Fruit fly (Drosophila melanogaster) whole organism, embryonic: ENCODE measurements around the gene eco.

Experiments
- Abd-B ChIP-seq: fragments of 200-800 bp; sonication (Bioruptor generic); optimal IDR thresholded peaks from 2 replicates; lab custom pipeline; 2018; ENCODE audit warnings: missing biosample characterization, mild to moderate bottlenecking, missing genetic modification characterization, moderate library complexity
- Antp ChIP-seq: fragments of 200-800 bp; sonication (Bioruptor generic); optimal IDR thresholded peaks from 3 replicates; lab custom pipeline; 2016; ENCODE audit warnings: missing biosample characterization, missing genetic modification characterization
- Atf3 ChIP-seq: fragments of 200-800 bp; sonication (Bioruptor generic); optimal IDR thresholded peaks from 3 replicates; lab custom pipeline; 2016; ENCODE audit warnings: missing biosample characterization, missing genetic modification characterization
- Awh ChIP-seq: fragments of 200-800 bp; sonication (Bioruptor generic); IDR thresholded peaks from 2 replicates; pipeline ENCODE4, ENCODE4 v1.3.6; 2022; ENCODE audit warnings: missing biosample characterization, missing genetic modification characterization
- CG12104 ChIP-seq: fragments of 200-800 bp; sonication (Bioruptor generic); optimal IDR thresholded peaks from 3 replicates; lab custom pipeline; 2016; ENCODE audit warnings: missing biosample characterization, missing genetic modification characterization
- CG13287 ChIP-seq: fragments of 200-800 bp; sonication (Bioruptor generic); IDR thresholded peaks from 2 replicates; pipeline ENCODE4 v1.3.6; 2022; ENCODE audit warnings: missing biosample characterization, missing genetic modification characterization; ENCODE audit not compliant: partially characterized antibody
- CG13424 ChIP-seq: fragments of 200-800 bp; sonication (Bioruptor generic); optimal IDR thresholded peaks from 2 replicates; lab custom pipeline; 2019; ENCODE audit warnings: missing biosample characterization, mild to moderate bottlenecking, missing genetic modification characterization, moderate library complexity
- CG1529 ChIP-seq: fragments of 200-800 bp; sonication (Bioruptor generic); optimal IDR thresholded peaks from 3 replicates; lab custom pipeline; 2018; ENCODE audit warnings: missing biosample characterization, missing genetic modification characterization
- CG15514 ChIP-seq: fragments of 200-800 bp; sonication (Bioruptor generic); optimal IDR thresholded peaks from 3 replicates; lab custom pipeline; 2017; ENCODE audit warnings: missing biosample characterization, missing genetic modification characterization, mild to moderate bottlenecking, moderate library complexity, missing genetic modification reagents
- CG15696 ChIP-seq: fragments of 200-800 bp; sonication (Bioruptor generic); optimal IDR thresholded peaks from 2 replicates; lab custom pipeline; 2019; ENCODE audit warnings: missing biosample characterization, mild to moderate bottlenecking, missing genetic modification characterization, moderate library complexity
- CG1647 ChIP-seq: fragments of 200-800 bp; sonication (Bioruptor generic); optimal IDR thresholded peaks from 3 replicates; lab custom pipeline; 2016; ENCODE audit warnings: missing biosample characterization, missing genetic modification characterization
- CG1832 ChIP-seq: fragments of 200-800 bp; sonication (Bioruptor generic); optimal IDR thresholded peaks from 2 replicates; lab custom pipeline; 2017; ENCODE audit warnings: missing biosample characterization, mild to moderate bottlenecking, missing genetic modification characterization, inconsistent platforms
- CG30020 ChIP-seq: fragments of 200-800 bp; optimal IDR thresholded peaks from 2 replicates; lab custom pipeline; 2019; ENCODE audit warnings: missing biosample characterization, mild to moderate bottlenecking, missing genetic modification characterization, moderate library complexity
- CG33213 ChIP-seq: fragments of 200-800 bp; sonication (Bioruptor generic); optimal IDR thresholded peaks from 3 replicates; lab custom pipeline; 2016; ENCODE audit warnings: missing biosample characterization, missing genetic modification characterization
- CG34422 ChIP-seq: fragments of 200-800 bp; sonication (Bioruptor generic); IDR thresholded peaks from 3 replicates; pipeline ENCODE4 v1.3.6; 2022; ENCODE audit warnings: missing biosample characterization, missing genetic modification characterization
- CG4282 ChIP-seq: fragments of 200-800 bp; sonication (Bioruptor generic); optimal IDR thresholded peaks from 2 replicates; lab custom pipeline; 2016; ENCODE audit warnings: missing biosample characterization, missing genetic modification characterization
- CG6765 ChIP-seq: fragments of 200-800 bp; sonication (Bioruptor generic); optimal IDR thresholded peaks from 3 replicates; lab custom pipeline; 2017; ENCODE audit warnings: missing biosample characterization, mild to moderate bottlenecking, missing genetic modification characterization
- CG8089 ChIP-seq: fragments of 200-800 bp; sonication (Bioruptor generic); optimal IDR thresholded peaks from 3 replicates; lab custom pipeline; 2016; ENCODE audit warnings: missing biosample characterization, missing genetic modification characterization
- Chrac-16 ChIP-seq: fragments of 200-800 bp; sonication (Bioruptor generic); optimal IDR thresholded peaks from 3 replicates; lab custom pipeline; 2016; ENCODE audit warnings: missing biosample characterization, missing genetic modification characterization
- CoRest ChIP-seq: fragments of 200-800 bp; sonication (Bioruptor generic); optimal IDR thresholded peaks from 3 replicates; lab custom pipeline; 2018; ENCODE audit warnings: missing biosample characterization, mild to moderate bottlenecking, missing genetic modification characterization, moderate library complexity
- Deaf1 ChIP-seq: fragments of 200-800 bp; optimal IDR thresholded peaks from 3 replicates; lab custom pipeline; 2019; ENCODE audit warnings: missing biosample characterization, mild to moderate bottlenecking, missing genetic modification characterization, moderate library complexity
- Dll ChIP-seq: fragments of 200-800 bp; sonication (Bioruptor generic); IDR thresholded peaks from 4 replicates; pipeline ENCODE4 v1.3.6; 2022; ENCODE audit warnings: missing biosample characterization, missing genetic modification characterization; ENCODE audit not compliant: partially characterized antibody
- H15 ChIP-seq: fragments of 200-800 bp; sonication (Bioruptor generic); IDR thresholded peaks from 3 replicates; pipeline ENCODE4 v1.3.6; 2022; ENCODE audit warnings: missing biosample characterization, missing genetic modification characterization
- Nf-YC ChIP-seq: fragments of 200-800 bp; optimal IDR thresholded peaks from 3 replicates; lab custom pipeline; 2019; ENCODE audit warnings: missing biosample characterization, mild to moderate bottlenecking, missing genetic modification characterization, moderate library complexity
- PHDP ChIP-seq: fragments of 200-800 bp; sonication (Bioruptor generic); optimal IDR thresholded peaks from 3 replicates; lab custom pipeline; 2018; ENCODE audit warnings: missing biosample characterization, mild to moderate bottlenecking, missing genetic modification characterization, moderate library complexity
- Side ChIP-seq: fragments of 200-800 bp; sonication (Bioruptor generic); optimal IDR thresholded peaks from 2 replicates; lab custom pipeline; 2016; ENCODE audit warnings: missing biosample characterization, missing genetic modification characterization
- Vsx1 ChIP-seq: fragments of 200-800 bp; sonication (Bioruptor generic); optimal IDR thresholded peaks from 2 replicates; lab custom pipeline; 2017; ENCODE audit warnings: missing biosample characterization, mild to moderate bottlenecking, missing genetic modification characterization, missing genetic modification reagents
- ap ChIP-seq: fragments of 200-800 bp; sonication (Bioruptor generic); IDR thresholded peaks from 2 replicates; pipeline ENCODE4 v1.3.6; 2022; ENCODE audit warnings: missing biosample characterization, missing genetic modification characterization
- cg ChIP-seq: fragments of 200-800 bp; sonication (Bioruptor generic); optimal IDR thresholded peaks from 3 replicates; lab custom pipeline; 2019; ENCODE audit warnings: missing biosample characterization, mild to moderate bottlenecking, missing genetic modification characterization, moderate library complexity
- chinmo ChIP-seq: fragments of 200-800 bp; sonication (Bioruptor generic); IDR thresholded peaks from 4 replicates; pipeline ENCODE4 v1.3.6; 2022; ENCODE audit warnings: missing biosample characterization, missing genetic modification characterization; ENCODE audit not compliant: partially characterized antibody
- chm ChIP-seq: fragments of 200-800 bp; sonication (Bioruptor generic); IDR thresholded peaks from 2 replicates; pipeline ENCODE4 v1.3.6; 2022; ENCODE audit warnings: missing biosample characterization, missing genetic modification characterization
- crc ChIP-seq: fragments of 200-800 bp; sonication (Bioruptor generic); optimal IDR thresholded peaks from 2 replicates; lab custom pipeline; 2016; ENCODE audit warnings: missing biosample characterization, missing genetic modification characterization
- dysf ChIP-seq: fragments of 200-800 bp; sonication (Bioruptor generic); IDR thresholded peaks from 3 replicates; pipeline ENCODE4 v1.3.6; 2022; ENCODE audit warnings: missing biosample characterization, missing genetic modification characterization
- emc ChIP-seq: fragments of 200-800 bp; sonication (Bioruptor generic); optimal IDR thresholded peaks from 2 replicates; lab custom pipeline; 2016; ENCODE audit warnings: missing biosample characterization, missing genetic modification characterization
- exex ChIP-seq: fragments of 200-800 bp; sonication (Bioruptor generic); optimal IDR thresholded peaks from 4 replicates; lab custom pipeline; 2018; ENCODE audit warnings: missing biosample characterization, mild to moderate bottlenecking, missing genetic modification characterization, moderate library complexity
- gt ChIP-seq: fragments of 200-800 bp; sonication (Bioruptor generic); IDR thresholded peaks from 2 replicates; pipeline ENCODE4 v1.3.6; 2022; ENCODE audit warnings: missing biosample characterization, missing genetic modification characterization
- insv ChIP-seq, 2 experiments: fragments of 200-800 bp; sonication (Bioruptor generic); optimal IDR thresholded peaks; 3 replicates each; lab custom pipeline; 2016 to 2018; ENCODE audit warnings: missing biosample characterization in 2 of 2, missing genetic modification characterization in 2 of 2
- kni ChIP-seq: fragments of 200-800 bp; sonication (Bioruptor generic); optimal IDR thresholded peaks from 3 replicates; lab custom pipeline; 2017; ENCODE audit warnings: mild to moderate bottlenecking, missing biosample characterization, missing genetic modification reagents, missing genetic modification characterization
- lilli ChIP-seq: fragments of 200-800 bp; sonication (Bioruptor generic); optimal IDR thresholded peaks from 3 replicates; lab custom pipeline; 2016; ENCODE audit warnings: missing biosample characterization, missing genetic modification characterization
- phol ChIP-seq: fragments of 200-800 bp; sonication (Bioruptor generic); optimal IDR thresholded peaks from 3 replicates; lab custom pipeline; 2018; ENCODE audit warnings: missing biosample characterization, mild to moderate bottlenecking, missing genetic modification characterization, moderate library complexity
- prd ChIP-seq, 3 experiments: fragments of >200 bp in 2 of 3; fragments of 200-800 bp in 1 of 3; sonication (Bioruptor generic) in 1 of 3; optimal IDR thresholded peaks in 2 of 3; IDR thresholded peaks in 1 of 3; 2 replicates in 2 of 3; 3 replicates in 1 of 3; pipeline versions ENCODE4 v1.3.6 to Lab custom; 2017 to 2022; ENCODE audit warnings: missing biosample characterization in 1 of 3, missing genetic modification characterization in 1 of 3
- pum ChIP-seq: fragments of 200-800 bp; sonication (Bioruptor generic); optimal IDR thresholded peaks from 2 replicates; lab custom pipeline; 2016; ENCODE audit warnings: missing biosample characterization, missing genetic modification characterization
- seq ChIP-seq: fragments of 200-800 bp; sonication (Bioruptor generic); IDR thresholded peaks from 2 replicates; pipeline ENCODE4 v1.3.6; 2022; ENCODE audit warnings: missing biosample characterization, missing genetic modification characterization
- sisA ChIP-seq: fragments of 200-800 bp; sonication (Bioruptor generic); IDR thresholded peaks from 2 replicates; pipeline ENCODE4 v1.3.6; 2022; ENCODE audit warnings: missing biosample characterization, missing genetic modification characterization
- sna ChIP-seq: fragments of 200-800 bp; sonication (Bioruptor generic); IDR thresholded peaks from 2 replicates; pipeline ENCODE4 v1.3.6; 2022; ENCODE audit warnings: missing biosample characterization, missing genetic modification characterization; ENCODE audit not compliant: partially characterized antibody
- sqz ChIP-seq: fragments of 200-800 bp; sonication (Bioruptor generic); optimal IDR thresholded peaks from 3 replicates; lab custom pipeline; 2018; ENCODE audit warnings: missing biosample characterization, mild to moderate bottlenecking, missing genetic modification characterization
- tgo ChIP-seq: fragments of 200-800 bp; sonication (Bioruptor generic); IDR thresholded peaks from 3 replicates; pipeline ENCODE4 v1.3.6; 2022; ENCODE audit warnings: missing biosample characterization, missing genetic modification characterization
- twi ChIP-seq: fragments of 200-800 bp; optimal IDR thresholded peaks from 2 replicates; lab custom pipeline; 2019; ENCODE audit warnings: missing biosample characterization, mild to moderate bottlenecking, missing genetic modification characterization, moderate library complexity
- wor ChIP-seq: fragments of 200-800 bp; sonication (Bioruptor generic); IDR thresholded peaks from 2 replicates; pipeline ENCODE4 v1.3.6; 2022; ENCODE audit warnings: missing biosample characterization, missing genetic modification characterization

The eco gene

dm6 chr3L:7370231-7370882 is 31.2 kb upstream of the eco start (continued):
- peak; percentile 71 for TF ChIP-seq twi (tag; lab: Kevin White, UChicago)
- no peak for TF ChIP-seq lilli (GFP tag; lab: Kevin White, UChicago)
- peak; percentile 31 for TF ChIP-seq sqz (GFP tag; lab: Kevin White, UChicago)
- TF ChIP-seq gt, result no peak
- TF ChIP-seq Vsx1, result no peak
- TF ChIP-seq PHDP (tag; lab: Kevin White, UChicago), result no peak
- TF ChIP-seq Deaf1, result peak; percentile 29
- peak; percentile 99 for TF ChIP-seq cg (GFP tag; lab: Kevin White, UChicago)
- TF ChIP-seq Dll (GFP tag; lab: Robert Waterston, UW), result 0 out of 4 replicates have a peak, but pooled peaks have one; percentile 21
- peak in 1 of 2 experiments; percentile 11 for TF ChIP-seq insv (GFP tag; optimal IDR thresholded peaks at IDR 0.05; lab: Kevin White, UChicago)
- TF ChIP-seq CG4282 (GFP tag; lab: Kevin White, UChicago), result no peak
- TF ChIP-seq CG13424 (tag; lab: Kevin White, UChicago), result no peak
- no peak for TF ChIP-seq sna (GFP tag; lab: Robert Waterston, UW)
- TF ChIP-seq Antp (GFP tag; lab: Kevin White, UChicago), result no peak
- no peak for TF ChIP-seq CG12104 (GFP tag; lab: Kevin White, UChicago)
- no peak for TF ChIP-seq CG1529 (GFP tag; lab: Kevin White, UChicago)
- TF ChIP-seq tgo, result no peak
- peak; percentile 42 for TF ChIP-seq CG15514 (GFP tag; lab: Kevin White, UChicago)
- peak; percentile 87 for TF ChIP-seq chinmo
- TF ChIP-seq Nf-YC (tag; lab: Kevin White, UChicago), result peak; percentile 26
- TF ChIP-seq ap, result no peak
- TF ChIP-seq kni (GFP tag; lab: Kevin White, UChicago), result peak; percentile 44
- no peak for TF ChIP-seq CG8089 (GFP tag; lab: Kevin White, UChicago)
- no peak for TF ChIP-seq Side (GFP tag; lab: Kevin White, UChicago)
- no peak for TF ChIP-seq CG1647 (GFP tag; lab: Kevin White, UChicago)
- TF ChIP-seq dysf (GFP tag; lab: Robert Waterston, UW), result no peak
- no peak for TF ChIP-seq Abd-B (GFP tag; lab: Kevin White, UChicago)
- TF ChIP-seq pum (GFP tag; lab: Kevin White, UChicago), result no peak
- TF ChIP-seq CG13287 (GFP tag; lab: Robert Waterston, UW), result peak; percentile 21; the same call in 1 of the 2 replicates
- no peak for TF ChIP-seq sisA (GFP tag; lab: Robert Waterston, UW)
- no peak for TF ChIP-seq Chrac-16 (GFP tag; lab: Kevin White, UChicago)
- no peak for TF ChIP-seq prd (optimal IDR thresholded peaks at IDR 0.05; lab: Kevin White, UChicago)
- TF ChIP-seq prd (GFP tag; IDR thresholded peaks at IDR 0.05; lab: Robert Waterston, UW), result no peak
- no peak for TF ChIP-seq CG33213 (GFP tag; lab: Kevin White, UChicago)
- TF ChIP-seq chm (GFP tag; lab: Robert Waterston, UW), result no peak
- TF ChIP-seq CG30020 (tag; lab: Kevin White, UChicago), result no peak
- TF ChIP-seq seq (GFP tag; lab: Robert Waterston, UW), result no peak
- TF ChIP-seq H15 (GFP tag; lab: Robert Waterston, UW), result no peak
- TF ChIP-seq emc (GFP tag; lab: Kevin White, UChicago), result no peak
- TF ChIP-seq phol (tag; lab: Kevin White, UChicago), result peak; percentile 58
- TF ChIP-seq wor (GFP tag; lab: Robert Waterston, UW), result no peak
- TF ChIP-seq exex (tag; lab: Kevin White, UChicago), result peak; percentile 5
- no peak for TF ChIP-seq CG6765
- TF ChIP-seq crc (GFP tag; lab: Kevin White, UChicago), result no peak
- TF ChIP-seq Atf3, result no peak
- peak; percentile 58 for TF ChIP-seq CG1832 (GFP tag; lab: Kevin White, UChicago)
- TF ChIP-seq CoRest (tag; lab: Kevin White, UChicago), result no peak
- peak; percentile 24 for TF ChIP-seq CG15696 (tag; lab: Kevin White, UChicago)
- peak; percentile 50; the same call in 1 of the 3 replicates for TF ChIP-seq CG34422 (GFP tag; lab: Robert Waterston, UW)
- no peak for TF ChIP-seq Awh (GFP tag; lab: Robert Waterston, UW)
